Fruit fly (Drosophila melanogaster): ENCODE data around the gene Acp76A.

Gene Acp76A

DNA sequence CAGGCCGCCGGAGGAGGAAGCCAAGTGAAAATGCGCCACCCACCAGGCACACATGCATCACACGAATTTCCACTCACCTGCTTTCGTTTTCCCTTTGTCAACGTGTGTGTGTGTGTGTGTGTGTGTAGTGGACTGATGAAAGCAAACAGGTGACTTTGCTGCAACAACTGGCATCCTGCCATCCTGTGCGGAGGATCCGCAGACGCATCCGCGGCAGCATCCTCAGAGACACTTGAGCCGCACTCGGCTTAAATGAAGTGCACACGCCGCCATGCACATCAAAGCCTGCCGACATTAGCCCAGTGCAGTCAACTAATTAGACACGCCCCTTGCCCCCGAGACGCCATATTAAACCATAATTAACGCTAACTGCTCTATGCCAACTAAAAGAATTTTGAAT is 7.0 kb upstream of the Acp76A start:
- TF ChIP-seq Hr96 (GFP tag; optimal IDR thresholded peaks at IDR 0.05): no peak
- no peak for TF ChIP-seq CG7045 (GFP tag; optimal IDR thresholded peaks at IDR 0.05)

DNA sequence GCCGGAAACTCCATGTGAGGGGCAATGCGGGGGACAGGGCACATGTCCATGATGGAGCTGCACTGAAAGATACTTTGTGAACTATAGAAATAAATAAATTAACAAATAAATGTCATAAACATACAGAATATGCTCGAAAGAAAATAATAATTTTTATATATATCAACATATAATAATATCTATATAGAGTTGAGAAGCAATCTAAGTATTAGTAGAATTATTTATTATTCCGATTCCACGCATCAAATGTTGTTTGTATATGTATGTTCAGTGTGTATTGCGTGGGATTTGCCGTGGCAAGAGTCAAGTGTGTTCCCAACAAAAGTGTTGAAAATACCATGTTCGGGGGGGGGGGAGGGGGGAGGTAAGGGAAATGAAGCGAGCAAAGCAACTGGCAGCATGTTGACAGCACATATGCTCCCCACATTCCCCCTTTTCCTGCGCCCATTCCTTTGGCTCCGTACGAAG is 5.1 kb upstream of the Acp76A start:
- TF ChIP-seq CG5204 (GFP tag; optimal IDR thresholded peaks at IDR 0.05) (no peak), Mnt (GFP tag; optimal IDR thresholded peaks at IDR 0.05) (no peak), Clk (GFP tag; optimal IDR thresholded peaks at IDR 0.05) (no peak), bab1 (GFP tag; optimal IDR thresholded peaks at IDR 0.05) (no peak), CG1620 (GFP tag; optimal IDR thresholded peaks at IDR 0.05) (no peak), CG12768 (GFP tag; optimal IDR thresholded peaks at IDR 0.05) (no peak), CG7045 (GFP tag; optimal IDR thresholded peaks at IDR 0.05) (no peak), cnc (optimal IDR thresholded peaks at IDR 0.05) (no peak), CG33017 (tag; optimal IDR thresholded peaks at IDR 0.05) (no peak), CG7101 (tag; optimal IDR thresholded peaks at IDR 0.05) (no peak), Crg-1 (GFP tag; optimal IDR thresholded peaks at IDR 0.05) (no peak), kay (GFP tag; ENCODE audit: borderline replicate concordance) (no peak), pad (GFP tag; optimal IDR thresholded peaks at IDR 0.05) (no peak)

DNA sequence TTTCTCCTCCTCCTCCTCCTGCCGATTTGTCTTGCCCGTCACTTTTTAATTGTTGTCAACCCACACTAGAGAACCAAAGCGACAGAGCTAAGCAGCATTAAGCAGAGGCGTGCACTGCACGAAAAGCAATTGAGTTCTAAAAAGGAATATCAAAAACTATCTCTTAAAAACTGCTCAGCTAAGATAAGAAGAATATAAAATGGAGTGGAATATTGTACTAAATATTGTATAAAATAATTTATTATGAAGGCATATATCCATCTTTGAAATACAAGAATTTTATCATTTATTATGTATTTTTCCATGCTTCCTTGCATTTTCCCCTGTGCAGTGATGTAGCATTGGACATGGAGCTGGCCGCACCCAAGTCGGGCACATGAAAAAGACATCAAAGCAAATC is 3.2 kb upstream of the Acp76A start:
- TF ChIP-seq CG11617 (GFP tag; optimal IDR thresholded peaks at IDR 0.05) (no peak), CG12768 (GFP tag; optimal IDR thresholded peaks at IDR 0.05) (no peak), CG1620 (GFP tag; optimal IDR thresholded peaks at IDR 0.05) (no peak), toe (GFP tag; optimal IDR thresholded peaks at IDR 0.05) (no peak), Mnt (GFP tag; optimal IDR thresholded peaks at IDR 0.05) (no peak), Clk (GFP tag; optimal IDR thresholded peaks at IDR 0.05) (no peak), Hr96 (GFP tag; optimal IDR thresholded peaks at IDR 0.05) (no peak), tj (GFP tag; optimal IDR thresholded peaks at IDR 0.05) (no peak), CG5204 (GFP tag; optimal IDR thresholded peaks at IDR 0.05) (no peak), kay (GFP tag; ENCODE audit: borderline replicate concordance) (no peak), CG33017 (tag; optimal IDR thresholded peaks at IDR 0.05) (no peak), pad (GFP tag; optimal IDR thresholded peaks at IDR 0.05) (no peak), CG14711 (tag; optimal IDR thresholded peaks at IDR 0.05) (no peak)

DNA sequence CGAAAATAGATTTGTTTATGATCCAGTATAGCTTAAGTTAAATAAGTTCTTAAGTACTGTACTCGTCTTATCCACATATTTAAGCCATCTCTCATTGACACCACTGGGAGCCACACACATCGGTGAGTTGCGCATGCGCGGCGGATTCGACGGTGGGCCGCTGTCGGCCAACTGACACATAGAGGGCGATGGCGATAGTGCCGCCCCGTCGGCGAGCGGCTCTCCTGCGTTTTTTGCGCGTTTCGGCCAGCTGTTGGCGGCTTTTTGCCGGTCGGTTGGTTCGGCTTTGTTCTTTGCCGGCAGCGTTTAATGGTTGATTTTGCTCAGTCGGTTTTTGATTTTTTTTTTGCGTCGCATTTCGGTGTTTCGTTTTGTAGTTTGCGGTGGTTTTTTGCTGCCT is 2.4 kb upstream of the Acp76A start:
- TF ChIP-seq Hr96 (GFP tag; optimal IDR thresholded peaks at IDR 0.05) (no peak), kay (GFP tag; ENCODE audit: borderline replicate concordance) (no peak), toe (GFP tag; optimal IDR thresholded peaks at IDR 0.05) (no peak), CG7101 (tag; optimal IDR thresholded peaks at IDR 0.05) (no peak), tj (GFP tag; optimal IDR thresholded peaks at IDR 0.05) (no peak), CG11617 (GFP tag; optimal IDR thresholded peaks at IDR 0.05) (no peak), ovo (GFP tag; optimal IDR thresholded peaks at IDR 0.05) (no peak), pad (GFP tag; optimal IDR thresholded peaks at IDR 0.05) (no peak), CG7045 (GFP tag; optimal IDR thresholded peaks at IDR 0.05) (no peak), CG14711 (tag; optimal IDR thresholded peaks at IDR 0.05) (no peak), CG1620 (GFP tag; optimal IDR thresholded peaks at IDR 0.05) (no peak), CG33017 (tag; optimal IDR thresholded peaks at IDR 0.05) (no peak), bab1 (GFP tag; optimal IDR thresholded peaks at IDR 0.05) (no peak), Mnt (GFP tag; optimal IDR thresholded peaks at IDR 0.05) (no peak), Crg-1 (GFP tag; optimal IDR thresholded peaks at IDR 0.05) (no peak)

DNA sequence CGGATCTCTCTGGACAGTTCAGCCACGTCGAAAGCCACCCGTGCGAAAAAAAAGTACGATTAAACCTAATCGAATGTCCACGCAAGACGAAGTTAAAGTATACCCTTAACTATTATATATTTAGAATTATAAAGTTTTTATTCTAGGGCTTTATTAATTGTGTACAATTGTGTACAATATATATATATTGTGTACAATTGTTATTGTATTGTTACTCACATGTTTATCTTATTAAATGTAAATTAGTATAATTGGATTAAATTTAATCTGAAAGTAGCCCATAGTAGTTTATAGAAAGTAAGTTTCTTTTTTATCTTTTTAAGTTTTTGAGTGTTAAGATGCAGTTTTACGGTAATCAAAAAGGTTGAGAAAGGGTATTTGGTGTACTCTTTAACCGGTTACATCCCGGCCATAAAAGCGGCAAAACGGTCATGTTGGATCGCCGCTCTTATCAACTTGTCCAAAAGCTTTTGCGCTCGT is 1.6 kb upstream of the Acp76A start, which contains the start of gene CG43407:
TSS of gene CG43407 (minus strand) at position 51 of the 480 bp plus-strand sequence.
- TF ChIP-seq CG11617 (GFP tag; optimal IDR thresholded peaks at IDR 0.05) (no peak), Hr96 (GFP tag; optimal IDR thresholded peaks at IDR 0.05) (no peak), Crg-1 (GFP tag; optimal IDR thresholded peaks at IDR 0.05) (no peak), CG14711 (tag; optimal IDR thresholded peaks at IDR 0.05) (no peak), pad (GFP tag; optimal IDR thresholded peaks at IDR 0.05) (no peak), kay (GFP tag; ENCODE audit: borderline replicate concordance) (no peak), ovo (GFP tag; optimal IDR thresholded peaks at IDR 0.05) (no peak), CG7101 (tag; optimal IDR thresholded peaks at IDR 0.05) (no peak), CG1620 (GFP tag; optimal IDR thresholded peaks at IDR 0.05) (no peak), toe (GFP tag; optimal IDR thresholded peaks at IDR 0.05) (no peak), bab1 (GFP tag; optimal IDR thresholded peaks at IDR 0.05) (no peak), cic (GFP tag; optimal IDR thresholded peaks at IDR 0.05) (no peak), CG12768 (GFP tag; optimal IDR thresholded peaks at IDR 0.05) (no peak), CG7045 (GFP tag; optimal IDR thresholded peaks at IDR 0.05) (no peak), CG5204 (GFP tag; optimal IDR thresholded peaks at IDR 0.05) (no peak)

DNA sequence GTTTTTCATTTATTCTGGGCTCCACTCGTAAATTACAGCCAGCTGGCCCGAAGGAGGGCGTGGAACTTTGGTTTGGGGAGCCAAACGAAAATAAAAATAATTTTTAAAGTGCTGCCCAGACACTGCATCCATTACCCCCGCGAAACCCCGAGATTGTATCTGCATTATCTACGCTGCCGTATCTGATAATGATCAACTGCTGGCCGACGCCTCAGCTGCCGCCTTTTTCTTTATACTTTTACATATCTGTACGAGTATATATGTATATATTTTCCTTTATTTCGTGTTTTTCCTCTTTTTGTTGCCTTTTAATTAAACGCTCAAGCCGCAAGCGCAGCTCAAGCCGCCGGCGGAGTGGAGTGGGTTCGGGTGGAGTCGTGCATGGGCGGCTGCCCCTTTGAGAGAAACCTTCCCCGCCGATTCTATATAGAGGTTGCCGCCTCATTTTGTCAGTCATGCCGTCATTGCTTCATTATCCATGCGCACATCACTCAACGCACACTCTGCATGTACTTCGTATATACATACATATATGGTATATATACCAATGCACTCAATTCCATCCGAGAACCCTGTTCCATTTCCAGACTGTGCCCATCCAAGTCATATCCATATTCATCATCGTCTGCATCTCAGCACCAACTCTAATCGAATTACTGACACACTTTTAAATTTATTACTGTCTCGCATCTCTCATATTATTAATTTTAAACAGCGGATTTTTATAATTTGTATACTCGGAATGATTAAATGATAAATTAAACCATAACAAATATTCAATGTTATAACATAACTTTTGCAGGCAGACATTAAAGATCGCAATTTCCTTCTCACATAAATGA is 1.9 kb downstream of the Acp76A start:
- TF ChIP-seq CG1620 (GFP tag; optimal IDR thresholded peaks at IDR 0.05) (no peak), toe (GFP tag; optimal IDR thresholded peaks at IDR 0.05) (peak; percentile 7)

DNA sequence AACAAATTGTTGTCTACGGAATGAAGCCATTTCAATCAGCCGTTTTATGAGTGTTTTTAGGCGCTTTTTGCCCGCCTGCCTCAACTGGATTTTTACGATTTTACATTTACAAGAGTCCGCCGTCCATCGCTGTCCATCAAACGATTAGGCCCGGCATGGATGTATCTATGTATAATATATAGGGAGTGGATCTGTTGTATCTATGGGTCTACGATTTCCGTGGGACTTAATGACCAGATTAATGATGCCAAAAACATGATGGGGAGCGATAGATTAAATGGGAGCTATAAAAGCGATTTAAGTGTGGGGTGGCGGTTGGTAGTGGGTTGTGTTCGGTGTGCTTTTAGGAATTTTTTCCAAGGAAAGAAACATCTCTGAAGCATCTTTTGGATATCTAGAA is 3.1 kb downstream of the Acp76A start:
- no peak for TF ChIP-seq CG7045 (GFP tag; optimal IDR thresholded peaks at IDR 0.05)
